Worm (Caenorhabditis elegans) whole organism, L1 larva: ENCODE data around the gene C14C6.6.

Experiments used
- C04F5.9 ChIP-seq: sonication (generic microtip); optimal IDR thresholded peaks from 2 replicates; lab custom pipeline; 2016; ENCODE audit warnings: missing genetic modification characterization, missing compliant biosample characterization
- alr-1 ChIP-seq: fragments of 200-800 bp; sonication (Bioruptor generic); optimal IDR thresholded peaks from 2 replicates; lab custom pipeline; 2018; ENCODE audit warnings: borderline replicate concordance, mild to moderate bottlenecking, missing genetic modification characterization, missing compliant biosample characterization
- ama-1 ChIP-seq: fragments of 150-350 bp; optimal IDR thresholded peaks from 2 replicates; lab custom pipeline; 2014
- egl-13 ChIP-seq: sonication (generic microtip); optimal IDR thresholded peaks from 2 replicates; lab custom pipeline; 2016; ENCODE audit warnings: missing genotype, missing genetic modification reagents, missing genetic modification characterization, missing compliant biosample characterization
- nhr-77 ChIP-seq: fragments of 150-350 bp; optimal IDR thresholded peaks from 2 replicates; lab custom pipeline; 2014; ENCODE audit warnings: missing biosample characterization, missing genetic modification characterization
- skn-1 ChIP-seq: fragments of 150-350 bp; optimal IDR thresholded peaks from 2 replicates; lab custom pipeline; 2014; ENCODE audit warnings: missing biosample characterization, missing genetic modification characterization
- unc-62 ChIP-seq: fragments of 150-350 bp; optimal IDR thresholded peaks from 2 replicates; lab custom pipeline; 2014; ENCODE audit warnings: missing biosample characterization, missing genetic modification reagents, missing genetic modification characterization
- ztf-11 ChIP-seq, 2 experiments: sonication (generic microtip); optimal IDR thresholded peaks; 2 replicates each; lab custom pipeline; 2016 to 2017; ENCODE audit warnings: missing genetic modification characterization in 2 of 2, missing biosample characterization in 1 of 2, missing compliant biosample characterization in 1 of 2

DNA sequence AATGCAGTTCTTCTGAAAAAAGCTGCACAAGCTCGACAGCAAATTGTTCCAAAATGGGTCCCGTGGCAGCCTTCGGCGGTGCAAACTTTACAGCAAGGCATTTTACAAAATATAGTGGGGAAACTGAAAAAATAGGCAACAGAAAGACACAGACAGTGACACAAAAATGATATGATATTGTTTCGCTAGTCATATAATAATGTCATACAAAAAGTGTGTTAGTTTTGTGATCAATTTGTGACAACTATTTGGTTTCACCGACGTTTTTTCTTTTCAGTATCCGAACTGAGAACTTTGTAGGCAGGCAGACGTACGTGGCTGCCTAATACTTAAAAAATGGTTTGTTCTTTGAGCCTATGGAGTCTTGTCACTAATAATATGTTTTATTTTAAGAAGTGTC, 28.4 kb downstream of the C14C6.6 start, which contains the start of gene nhr-210:
- TF ChIP-seq ama-1: no peak
- no peak for TF ChIP-seq skn-1 (tag; lab: Kevin White, UChicago)
- TF ChIP-seq C04F5.9 (tag; lab: Kevin White, UChicago): no peak
- TF ChIP-seq ztf-11 (tag; optimal IDR thresholded peaks at IDR 0.05; lab: Kevin White, UChicago): no peak
- no peak for TF ChIP-seq unc-62
- TF ChIP-seq egl-13: no peak
- no peak for TF ChIP-seq alr-1
- TF ChIP-seq nhr-77 (tag; lab: Kevin White, UChicago): no peak
